Worm (Caenorhabditis elegans): ENCODE results near the gene fzo-1.

DNA sequence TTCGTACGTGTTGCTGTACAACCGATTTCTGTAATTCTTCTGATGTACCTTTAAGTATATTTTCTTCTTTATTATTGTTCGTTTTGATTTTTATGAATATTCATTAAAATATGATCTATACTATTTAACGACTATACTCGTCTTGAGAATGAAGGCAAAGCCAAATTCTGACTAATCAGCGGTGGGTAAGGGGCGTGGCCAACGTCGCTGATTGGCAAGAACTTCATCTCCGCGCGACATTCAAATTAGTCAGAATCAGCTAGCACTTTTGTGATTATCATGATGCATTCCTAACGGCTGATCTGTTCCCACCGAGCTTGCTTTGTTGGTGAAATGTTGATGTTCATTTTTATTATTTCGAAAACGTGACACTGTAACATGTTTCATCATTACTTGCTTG lies 30.9 kb upstream of the fzo-1 start:
- TF ChIP-seq unc-62 (GFP tag; optimal IDR thresholded peaks at IDR 0.05 in 1 of 2) = no peak
- TF ChIP-seq unc-62 (tag; optimal IDR thresholded peaks at IDR 0.05) = no peak
- no peak for TF ChIP-seq nhr-77 (tag; optimal IDR thresholded peaks at IDR 0.05)

Data from whole organism, L4 larva.